Worm (Caenorhabditis elegans): Measurements from ENCODE around the gene spp-19.

Gene spp-19

ce11 chrV:6557035-6557434 lies 4.5 kb downstream of the spp-19 start, which contains the start of gene spp-27:
TSS of gene spp-27 (minus strand) at chrV:6557135.
- no peak for TF ChIP-seq ceh-28 (tag; optimal IDR thresholded peaks at IDR 0.05)

- TF ChIP-seq snpc-1.2 (GFP tag; IDR thresholded peaks at IDR 0.05) = no peak
- TF ChIP-seq dmd-6 (GFP tag; IDR thresholded peaks at IDR 0.05) = no peak
- no peak for TF ChIP-seq Y105C5A.15 (GFP tag; IDR thresholded peaks at IDR 0.05)
- TF ChIP-seq unc-130 (GFP tag; optimal IDR thresholded peaks at IDR 0.05) = no peak
- no peak for TF ChIP-seq gei-8 (GFP tag; optimal IDR thresholded peaks at IDR 0.05)
- TF ChIP-seq dmd-9 (GFP tag; IDR thresholded peaks at IDR 0.05) = no peak
- TF ChIP-seq ztf-11 (tag; optimal IDR thresholded peaks at IDR 0.05) = no peak
- TF ChIP-seq ces-1 (GFP tag; optimal IDR thresholded peaks at IDR 0.05) = no peak
- TF ChIP-seq cey-2 (tag; optimal IDR thresholded peaks at IDR 0.05; ENCODE audit: borderline replicate concordance, insufficient read depth) = no peak
- TF ChIP-seq spr-3 (GFP tag; optimal IDR thresholded peaks at IDR 0.05) = no peak
- no peak for TF ChIP-seq mxl-2 (GFP tag; conservative IDR thresholded peaks at IDR 0.05)
- TF ChIP-seq unc-39 (tag; optimal IDR thresholded peaks at IDR 0.05) = no peak
- no peak for TF ChIP-seq zip-11 (GFP tag; IDR thresholded peaks at IDR 0.05)
- no peak for TF ChIP-seq nhr-41 (GFP tag; IDR thresholded peaks at IDR 0.05)
- no peak for TF ChIP-seq daf-16 (GFP tag; optimal IDR thresholded peaks at IDR 0.05)
- no peak for TF ChIP-seq daf-16 (tag; optimal IDR thresholded peaks at IDR 0.05)
- no peak for TF ChIP-seq nhr-48 (tag; optimal IDR thresholded peaks at IDR 0.05)
- TF ChIP-seq hif-1 (tag; optimal IDR thresholded peaks at IDR 0.05) = no peak
- no peak for TF ChIP-seq nhr-6 (tag; optimal IDR thresholded peaks at IDR 0.05)
- no peak for TF ChIP-seq lin-38 (GFP tag; IDR thresholded peaks at IDR 0.05)
Measured at ce11 chrV:6554308-6554707, 7.2 kb downstream of the spp-19 start, which contains the start of gene K04A8.19. TSS of gene K04A8.19 (minus strand) at chrV:6554408.

ce11 chrV:6551707-6552390 lies 9.6 kb downstream of the spp-19 start, which contains the start of gene twk-10:
TSS of gene twk-10 (plus strand) at chrV:6552340.
- TF ChIP-seq nhr-11 (tag; optimal IDR thresholded peaks at IDR 0.05) (no peak), zag-1 (tag; optimal IDR thresholded peaks at IDR 0.05) (no peak), nhr-41 (GFP tag; IDR thresholded peaks at IDR 0.05) (0 out of 2 replicates have a peak, but pooled peaks have one; percentile 34), jun-1 (tag; optimal IDR thresholded peaks at IDR 0.05) (no peak), R02D3.7 (tag; optimal IDR thresholded peaks at IDR 0.05) (no peak), F37D6.2 (tag; optimal IDR thresholded peaks at IDR 0.05) (no peak), nhr-102 (tag; optimal IDR thresholded peaks at IDR 0.05) (no peak), nhr-10 (tag; optimal IDR thresholded peaks at IDR 0.05) (no peak), dmd-9 (GFP tag; IDR thresholded peaks at IDR 0.05) (0 out of 2 replicates have a peak, but pooled peaks have one; percentile 70), spr-3 (GFP tag; optimal IDR thresholded peaks at IDR 0.05) (no peak), Y105C5A.15 (GFP tag; IDR thresholded peaks at IDR 0.05) (no peak), ceh-28 (tag; optimal IDR thresholded peaks at IDR 0.05) (no peak), arid-1 (GFP tag; conservative IDR thresholded peaks at IDR 0.05) (peak; percentile 64; the same call in 1 of the 2 replicates), mdl-1 (tag; optimal IDR thresholded peaks at IDR 0.05) (no peak), cey-2 (tag; optimal IDR thresholded peaks at IDR 0.05; ENCODE audit: borderline replicate concordance, insufficient read depth) (no peak), egl-27 (tag; optimal IDR thresholded peaks at IDR 0.05) (no peak), F44E2.7 (GFP tag; IDR thresholded peaks at IDR 0.05) (0 out of 2 replicates have a peak, but pooled peaks have one; percentile 62), daf-16 (GFP tag; optimal IDR thresholded peaks at IDR 0.05) (peak in 1 of 2 experiments; percentile 62), daf-16 (tag; optimal IDR thresholded peaks at IDR 0.05) (peak; percentile 46), nhr-25 (tag; optimal IDR thresholded peaks at IDR 0.05; ENCODE audit: borderline replicate concordance, insufficient read depth) (no peak), snpc-4 (tag; optimal IDR thresholded peaks at IDR 0.05) (no peak), lin-38 (GFP tag; IDR thresholded peaks at IDR 0.05) (no peak), mxl-3 (GFP tag; optimal IDR thresholded peaks at IDR 0.05) (no peak), ceh-62 (tag; optimal IDR thresholded peaks at IDR 0.05) (no peak), nhr-28 (tag; optimal IDR thresholded peaks at IDR 0.05) (peak; percentile 26), saeg-2 (GFP tag; IDR thresholded peaks at IDR 0.05) (no peak), tag-97 (GFP tag; IDR thresholded peaks at IDR 0.05) (no peak), nhr-111 (GFP tag; optimal IDR thresholded peaks at IDR 0.05) (peak; percentile 21), daf-8 (GFP tag; IDR thresholded peaks at IDR 0.05) (no peak), F26F4.8 (GFP tag; conservative IDR thresholded peaks at IDR 0.05) (peak; percentile 73; the same call in 1 of the 2 replicates), mep-1 (tag; optimal IDR thresholded peaks at IDR 0.05) (no peak), Y5F2A.4 (GFP tag; optimal IDR thresholded peaks at IDR 0.05) (no peak), ceh-20 (GFP tag; IDR thresholded peaks at IDR 0.05) (no peak), lir-3 (tag; optimal IDR thresholded peaks at IDR 0.05) (no peak)

Data from whole organism, L4 larva.